Worm (Caenorhabditis elegans): ENCODE results near the gene K08B12.1.
A peak's percentile ranks its signal among the peaks of the same experiment; 100 is the strongest.

The K08B12.1 gene

ce11 chrV:6213845-6214244 lies 45.3 kb upstream of the K08B12.1 start (continued):
- no peak for TF ChIP-seq dpl-1 (GFP tag; optimal IDR thresholded peaks at IDR 0.05)
- no peak for TF ChIP-seq F23B12.7 (tag; optimal IDR thresholded peaks at IDR 0.05; ENCODE audit: insufficient read depth)
- TF ChIP-seq ama-1 (optimal IDR thresholded peaks at IDR 0.05) = no peak
- no peak for TF ChIP-seq ama-1 (GFP tag; optimal IDR thresholded peaks at IDR 0.05)
- no peak for TF ChIP-seq hrde-1 (tag; optimal IDR thresholded peaks at IDR 0.05; ENCODE audit: borderline replicate concordance)
- TF ChIP-seq lin-40 (tag; optimal IDR thresholded peaks at IDR 0.05) = peak; percentile 41
- peak; percentile 8 for TF ChIP-seq unc-62 (GFP tag; optimal IDR thresholded peaks at IDR 0.05)

DNA sequence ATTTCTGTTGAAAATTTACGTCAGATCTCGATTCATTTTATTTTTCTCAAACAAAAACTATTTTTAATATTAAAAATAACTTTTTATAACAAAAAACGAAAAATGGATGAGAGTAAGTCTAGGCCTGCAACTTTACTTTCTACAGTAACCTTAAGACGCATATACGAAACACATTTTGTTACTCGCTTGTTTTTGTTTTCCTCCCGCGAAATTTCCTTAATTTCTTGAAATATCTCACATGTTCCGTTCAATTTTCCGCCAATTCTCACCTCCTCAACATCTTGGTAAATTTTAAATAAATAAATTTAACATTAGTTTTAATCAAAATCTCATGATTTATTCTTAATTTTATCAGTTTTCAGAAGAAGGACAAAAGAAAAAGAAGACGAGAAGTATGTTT lies 44.7 kb upstream of the K08B12.1 start:
- TF ChIP-seq repo-1 (tag; optimal IDR thresholded peaks at IDR 0.05) = no peak
- TF ChIP-seq ztf-28 (GFP tag; IDR thresholded peaks at IDR 0.05) = no peak
- no peak for TF ChIP-seq ztf-3 (GFP tag; optimal IDR thresholded peaks at IDR 0.05)
- no peak for TF ChIP-seq nhr-90 (tag; optimal IDR thresholded peaks at IDR 0.05)
- no peak for TF ChIP-seq F52B5.7 (tag; optimal IDR thresholded peaks at IDR 0.05)
- TF ChIP-seq F55B11.4 (tag; optimal IDR thresholded peaks at IDR 0.05; ENCODE audit: borderline replicate concordance, insufficient read depth) = no peak
- no peak for TF ChIP-seq K12H6.12 (tag; optimal IDR thresholded peaks at IDR 0.05)
- TF ChIP-seq ceh-100 (GFP tag; IDR thresholded peaks at IDR 0.05) = no peak
- no peak for TF ChIP-seq lir-1 (GFP tag; conservative IDR thresholded peaks at IDR 0.05)
- TF ChIP-seq aptf-3 (GFP tag; IDR thresholded peaks at IDR 0.05) = no peak
- no peak for TF ChIP-seq nhr-179 (tag; optimal IDR thresholded peaks at IDR 0.05)
- no peak for TF ChIP-seq F57C9.4 (tag; optimal IDR thresholded peaks at IDR 0.05)
- no peak for TF ChIP-seq T07F8.4 (tag; optimal IDR thresholded peaks at IDR 0.05)
- TF ChIP-seq snpc-1.3 (tag; optimal IDR thresholded peaks at IDR 0.05; ENCODE audit: insufficient read depth) = peak; percentile 33
- no peak for TF ChIP-seq die-1 (tag; optimal IDR thresholded peaks at IDR 0.05)
- no peak for TF ChIP-seq ztf-26 (tag; optimal IDR thresholded peaks at IDR 0.05)
- TF ChIP-seq F23B12.7 (tag; optimal IDR thresholded peaks at IDR 0.05; ENCODE audit: insufficient read depth) = peak; percentile 22
- no peak for TF ChIP-seq ztf-6 (GFP tag; IDR thresholded peaks at IDR 0.05)
- TF ChIP-seq cebp-2 (GFP tag; IDR thresholded peaks at IDR 0.05) = no peak
- no peak for TF ChIP-seq him-1 (tag; optimal IDR thresholded peaks at IDR 0.05)
- TF ChIP-seq C06A6.2 (GFP tag; conservative IDR thresholded peaks at IDR 0.05) = no peak
- no peak for TF ChIP-seq hlh-12 (tag; optimal IDR thresholded peaks at IDR 0.05)
- no peak for TF ChIP-seq chd-7 (tag; optimal IDR thresholded peaks at IDR 0.05)
- TF ChIP-seq Y79H2A.3 (GFP tag; conservative IDR thresholded peaks at IDR 0.05) = no peak
- no peak for TF ChIP-seq unc-130 (GFP tag; optimal IDR thresholded peaks at IDR 0.05)
- peak; percentile 94 for TF ChIP-seq efl-1 (GFP tag; optimal IDR thresholded peaks at IDR 0.05)
- no peak for TF ChIP-seq dox-1 (GFP tag; IDR thresholded peaks at IDR 0.05)
- TF ChIP-seq unc-62 (GFP tag; optimal IDR thresholded peaks at IDR 0.05) = no peak
- no peak for TF ChIP-seq Y56A3A.18 (GFP tag; IDR thresholded peaks at IDR 0.05)
- TF ChIP-seq attf-5 (GFP tag; optimal IDR thresholded peaks at IDR 0.05) = no peak
- TF ChIP-seq F37B4.10 (GFP tag; IDR thresholded peaks at IDR 0.05) = no peak
- 0 out of 2 replicates have a peak, but pooled peaks have one; percentile 47 for TF ChIP-seq rcor-1 (GFP tag; IDR thresholded peaks at IDR 0.05)
- peak; percentile 76 for TF ChIP-seq D2030.7 (GFP tag; IDR thresholded peaks at IDR 0.05)
- TF ChIP-seq madf-8 (GFP tag; conservative IDR thresholded peaks at IDR 0.05) = peak; percentile 99
- TF ChIP-seq sdz-38 (tag; optimal IDR thresholded peaks at IDR 0.05) = no peak
- TF ChIP-seq ztf-18 (tag; optimal IDR thresholded peaks at IDR 0.05) = no peak
- no peak for TF ChIP-seq mcd-1 (GFP tag; IDR thresholded peaks at IDR 0.05)
- TF ChIP-seq C17E4.6 (GFP tag; IDR thresholded peaks at IDR 0.05) = no peak
- TF ChIP-seq hmg-20 (GFP tag; IDR thresholded peaks at IDR 0.05) = no peak
- TF ChIP-seq gei-17 (GFP tag; optimal IDR thresholded peaks at IDR 0.05) = no peak
- TF ChIP-seq zim-3 (tag; optimal IDR thresholded peaks at IDR 0.05) = no peak
- no peak for TF ChIP-seq Y95B8A.8 (GFP tag; IDR thresholded peaks at IDR 0.05)
- TF ChIP-seq madf-6 (GFP tag; IDR thresholded peaks at IDR 0.05) = peak; percentile 99
- TF ChIP-seq ZK185.1 (tag; optimal IDR thresholded peaks at IDR 0.05; ENCODE audit: poor library complexity, severe bottlenecking) = no peak
